Worm (Caenorhabditis elegans) whole organism, young adult: ENCODE measurements around the gene T19B10.5.

Source experiments
- B0035.1 ChIP-seq: sonication (generic microtip); optimal IDR thresholded peaks from 2 replicates; lab custom pipeline; 2016; ENCODE audit warnings: missing genetic modification characterization, mild to moderate bottlenecking, missing compliant biosample characterization, missing genotype, missing genetic modification reagents
- B0261.1 ChIP-seq: sonication (generic microtip); optimal IDR thresholded peaks from 2 replicates; lab custom pipeline; 2016; ENCODE audit warnings: mild to moderate bottlenecking, missing genetic modification characterization, moderate library complexity, missing compliant biosample characterization
- C17E4.6 ChIP-seq: fragments of 200-800 bp; sonication (Bioruptor generic); IDR thresholded peaks from 2 replicates; pipeline ENCODE4 v1.3.6; 2022; ENCODE audit warnings: missing genetic modification reagents, missing genetic modification characterization, missing compliant biosample characterization
- D2030.7 ChIP-seq: fragments of 200-800 bp; sonication (Bioruptor generic); IDR thresholded peaks from 2 replicates; pipeline ENCODE4 v1.3.6; 2022; ENCODE audit warnings: missing genetic modification reagents, missing genetic modification characterization, missing compliant biosample characterization
- F23B12.7 ChIP-seq: sonication (generic microtip); optimal IDR thresholded peaks from 2 replicates; lab custom pipeline; 2017; ENCODE audit warnings: missing genetic modification characterization, mild to moderate bottlenecking, missing compliant biosample characterization, antibody characterized with exemption, moderate library complexity; ENCODE audit not compliant: insufficient read depth
- F49E8.2 ChIP-seq: sonication (generic microtip); optimal IDR thresholded peaks from 3 replicates; lab custom pipeline; 2017; ENCODE audit warnings: missing genetic modification characterization, mild to moderate bottlenecking, missing compliant biosample characterization, antibody characterized with exemption, moderate library complexity; ENCODE audit not compliant: insufficient read depth
- K11D2.4 ChIP-seq: fragments of 200-800 bp; sonication (Bioruptor generic); IDR thresholded peaks from 2 replicates; pipeline ENCODE4 v1.3.6; 2022; ENCODE audit warnings: missing genetic modification reagents, missing genetic modification characterization, missing compliant biosample characterization
- T07F8.4 ChIP-seq: sonication (generic microtip); optimal IDR thresholded peaks from 2 replicates; lab custom pipeline; 2016; ENCODE audit warnings: mild to moderate bottlenecking, missing genetic modification characterization, moderate library complexity, missing compliant biosample characterization
- Y56A3A.18 ChIP-seq: fragments of 200-800 bp; sonication (Bioruptor generic); IDR thresholded peaks from 2 replicates; pipeline ENCODE4 v1.3.6; 2022; ENCODE audit warnings: missing genetic modification reagents, missing genetic modification characterization, missing compliant biosample characterization
- Y79H2A.3 ChIP-seq: fragments of 200-800 bp; sonication (Bioruptor generic); conservative IDR thresholded peaks from 2 replicates; pipeline ENCODE4 v1.3.6; 2022; ENCODE audit warnings: missing genetic modification reagents, missing genetic modification characterization, missing compliant biosample characterization
- ama-1 ChIP-seq, 3 experiments: fragments of 150-350 bp in 1 of 3; sonication (generic microtip) in 2 of 3; optimal IDR thresholded peaks; 2 replicates each; lab custom pipeline; 2014 to 2018; ENCODE audit warnings: missing biosample characterization in 2 of 3, missing genetic modification characterization in 2 of 3, missing genetic modification reagents in 2 of 3
- aptf-3 ChIP-seq: fragments of 200-800 bp; sonication (Bioruptor generic); IDR thresholded peaks from 2 replicates; pipeline ENCODE4 v1.3.6; 2022; ENCODE audit warnings: missing genetic modification characterization, missing compliant biosample characterization
- athp-1 ChIP-seq: sonication (generic microtip); optimal IDR thresholded peaks from 2 replicates; lab custom pipeline; 2017; ENCODE audit warnings: mild to moderate bottlenecking, missing genetic modification characterization, missing compliant biosample characterization
- attf-5 ChIP-seq: fragments of 200-800 bp; sonication (Bioruptor generic); optimal IDR thresholded peaks from 2 replicates; lab custom pipeline; 2018; ENCODE audit warnings: mild to moderate bottlenecking, missing genetic modification characterization, missing compliant biosample characterization
- attf-6 ChIP-seq: fragments of 200-800 bp; sonication (Bioruptor generic); IDR thresholded peaks from 2 replicates; pipeline ENCODE4 v1.3.6; 2022; ENCODE audit warnings: missing genetic modification reagents, missing genetic modification characterization, missing compliant biosample characterization
- cebp-1 ChIP-seq, 2 experiments: fragments of 200-800 bp in 1 of 2; sonication (Bioruptor generic) in 1 of 2; sonication (generic microtip) in 1 of 2; IDR thresholded peaks in 1 of 2; optimal IDR thresholded peaks in 1 of 2; 2 replicates each; pipeline versions ENCODE4 v1.3.6 to Lab custom; 2017 to 2022; ENCODE audit warnings: missing compliant biosample characterization in 2 of 2, missing genetic modification characterization in 2 of 2, mild to moderate bottlenecking in 1 of 2, missing genetic modification reagents in 1 of 2, moderate library complexity in 1 of 2
- cebp-2 ChIP-seq: fragments of 200-800 bp; sonication (Bioruptor generic); IDR thresholded peaks from 2 replicates; pipeline ENCODE4 v1.3.6; 2022; ENCODE audit warnings: missing genetic modification characterization, missing compliant biosample characterization
- ceh-100 ChIP-seq: fragments of 200-800 bp; sonication (Bioruptor generic); IDR thresholded peaks from 2 replicates; pipeline ENCODE4 v1.3.6; 2022; ENCODE audit warnings: missing genetic modification reagents, missing genetic modification characterization, missing compliant biosample characterization
- ceh-27 ChIP-seq: fragments of 200-800 bp; sonication (Bioruptor generic); optimal IDR thresholded peaks from 2 replicates; lab custom pipeline; 2018; ENCODE audit warnings: mild to moderate bottlenecking, missing genetic modification characterization, moderate library complexity, missing compliant biosample characterization
- ceh-40 ChIP-seq: fragments of 200-800 bp; sonication (Bioruptor generic); IDR thresholded peaks from 2 replicates; pipeline ENCODE4 v1.3.6; 2022; ENCODE audit warnings: missing genetic modification characterization, missing compliant biosample characterization
- ceh-79 ChIP-seq: sonication (generic microtip); optimal IDR thresholded peaks from 2 replicates; lab custom pipeline; 2017; ENCODE audit warnings: mild to moderate bottlenecking, missing genetic modification characterization, missing compliant biosample characterization
- ceh-91 ChIP-seq: fragments of 200-800 bp; sonication (Bioruptor generic); IDR thresholded peaks from 2 replicates; pipeline ENCODE4 v1.3.6; 2022; ENCODE audit warnings: missing genetic modification reagents, missing genetic modification characterization, missing compliant biosample characterization
- dpl-1 ChIP-seq: fragments of 150-350 bp; optimal IDR thresholded peaks from 2 replicates; lab custom pipeline; 2014; ENCODE audit warnings: missing biosample characterization, missing genetic modification reagents, missing genetic modification characterization
- efl-1 ChIP-seq: fragments of 150-350 bp; optimal IDR thresholded peaks from 2 replicates; lab custom pipeline; 2014; ENCODE audit warnings: missing biosample characterization, missing genetic modification reagents, missing genetic modification characterization
- egrh-3 ChIP-seq: fragments of 200-800 bp; sonication (Bioruptor generic); IDR thresholded peaks from 2 replicates; pipeline ENCODE4 v1.3.6; 2022; ENCODE audit warnings: missing genetic modification reagents, missing genetic modification characterization, missing compliant biosample characterization
- ets-4 ChIP-seq: fragments of 200-800 bp; sonication (Bioruptor generic); optimal IDR thresholded peaks from 2 replicates; lab custom pipeline; 2018; ENCODE audit warnings: mild to moderate bottlenecking, missing genetic modification characterization, missing compliant biosample characterization
- him-1 ChIP-seq: sonication (generic microtip); optimal IDR thresholded peaks from 2 replicates; lab custom pipeline; 2016; ENCODE audit warnings: missing genotype, missing genetic modification reagents, missing genetic modification characterization, missing compliant biosample characterization
- hrde-1 ChIP-seq: sonication (generic microtip); optimal IDR thresholded peaks from 2 replicates; lab custom pipeline; 2016; ENCODE audit warnings: missing genetic modification characterization, mild to moderate bottlenecking, missing compliant biosample characterization, moderate library complexity, missing genotype, missing genetic modification reagents, borderline replicate concordance
- lin-40 ChIP-seq: sonication (generic microtip); optimal IDR thresholded peaks from 2 replicates; lab custom pipeline; 2016; ENCODE audit warnings: missing genetic modification characterization, mild to moderate bottlenecking, missing compliant biosample characterization, missing genotype, missing genetic modification reagents
- lin-54 ChIP-seq: fragments of 200-800 bp; sonication (Bioruptor generic); optimal IDR thresholded peaks from 2 replicates; lab custom pipeline; 2018; ENCODE audit warnings: mild to moderate bottlenecking, missing genetic modification characterization, missing compliant biosample characterization
- lsl-1 ChIP-seq: fragments of 200-800 bp; sonication (Bioruptor generic); optimal IDR thresholded peaks from 2 replicates; lab custom pipeline; 2018; ENCODE audit warnings: mild to moderate bottlenecking, missing genetic modification characterization, moderate library complexity, missing compliant biosample characterization
- madf-6 ChIP-seq: fragments of 200-800 bp; sonication (Bioruptor generic); IDR thresholded peaks from 2 replicates; pipeline ENCODE4 v1.3.6; 2022; ENCODE audit warnings: missing genetic modification reagents, missing genetic modification characterization, missing compliant biosample characterization
- madf-8 ChIP-seq: fragments of 200-800 bp; sonication (Bioruptor generic); conservative IDR thresholded peaks from 2 replicates; pipeline ENCODE4 v1.3.6; 2022; ENCODE audit warnings: missing genetic modification reagents, missing genetic modification characterization, missing compliant biosample characterization
- mcd-1 ChIP-seq: fragments of 200-800 bp; sonication (Bioruptor generic); IDR thresholded peaks from 2 replicates; pipeline ENCODE4 v1.3.6; 2022; ENCODE audit warnings: missing genetic modification reagents, missing genetic modification characterization, missing compliant biosample characterization
- nhr-179 ChIP-seq: sonication (generic microtip); optimal IDR thresholded peaks from 2 replicates; lab custom pipeline; 2016; ENCODE audit warnings: mild to moderate bottlenecking, missing genetic modification characterization, missing compliant biosample characterization
- nhr-90 ChIP-seq: sonication (generic microtip); optimal IDR thresholded peaks from 2 replicates; lab custom pipeline; 2016; ENCODE audit warnings: missing genotype, mild to moderate bottlenecking, missing genetic modification characterization, missing compliant biosample characterization
- rcor-1 ChIP-seq: fragments of 200-800 bp; sonication (Bioruptor generic); IDR thresholded peaks from 2 replicates; pipeline ENCODE4 v1.3.6; 2022; ENCODE audit warnings: missing genetic modification reagents, missing genetic modification characterization, missing compliant biosample characterization
- snpc-1.3 ChIP-seq: sonication (generic microtip); optimal IDR thresholded peaks from 2 replicates; lab custom pipeline; 2017; ENCODE audit warnings: missing genetic modification characterization, mild to moderate bottlenecking, missing compliant biosample characterization, antibody characterized with exemption, moderate library complexity, missing genotype, missing genetic modification reagents; ENCODE audit not compliant: insufficient read depth
- snpc-3.4 ChIP-seq: sonication (generic microtip); optimal IDR thresholded peaks from 2 replicates; lab custom pipeline; 2017; ENCODE audit warnings: missing genetic modification characterization, mild to moderate bottlenecking, missing compliant biosample characterization, antibody characterized with exemption, moderate library complexity, missing genotype, missing genetic modification reagents
- snpc-4 ChIP-seq, 5 experiments: fragments of 150-350 bp in 1 of 5; sonication (generic microtip) in 4 of 5; optimal IDR thresholded peaks; 2 replicates each; lab custom pipeline; 2014 to 2018; ENCODE audit warnings: missing genetic modification characterization in 5 of 5, missing biosample characterization in 3 of 5, antibody characterized with exemption in 2 of 5, mild to moderate bottlenecking in 2 of 5, missing compliant biosample characterization in 2 of 5, missing genotype in 2 of 5, moderate library complexity in 2 of 5, missing genetic modification reagents in 1 of 5
- tlf-1 ChIP-seq: fragments of 200-800 bp; sonication (Bioruptor generic); optimal IDR thresholded peaks from 2 replicates; lab custom pipeline; 2018; ENCODE audit warnings: mild to moderate bottlenecking, missing genetic modification characterization, missing compliant biosample characterization
- unc-62 ChIP-seq: fragments of 150-350 bp; optimal IDR thresholded peaks from 2 replicates; lab custom pipeline; 2014; ENCODE audit warnings: missing biosample characterization, missing genetic modification reagents, missing genetic modification characterization
- xnd-1 ChIP-seq: sonication (generic microtip); optimal IDR thresholded peaks from 2 replicates; lab custom pipeline; 2016; ENCODE audit warnings: missing genotype, missing genetic modification reagents, missing genetic modification characterization, missing compliant biosample characterization
- ztf-6 ChIP-seq: fragments of 200-800 bp; sonication (Bioruptor generic); IDR thresholded peaks from 2 replicates; pipeline ENCODE4 v1.3.6; 2022; ENCODE audit warnings: missing genetic modification reagents, missing genetic modification characterization, missing compliant biosample characterization

Gene T19B10.5

DNA sequence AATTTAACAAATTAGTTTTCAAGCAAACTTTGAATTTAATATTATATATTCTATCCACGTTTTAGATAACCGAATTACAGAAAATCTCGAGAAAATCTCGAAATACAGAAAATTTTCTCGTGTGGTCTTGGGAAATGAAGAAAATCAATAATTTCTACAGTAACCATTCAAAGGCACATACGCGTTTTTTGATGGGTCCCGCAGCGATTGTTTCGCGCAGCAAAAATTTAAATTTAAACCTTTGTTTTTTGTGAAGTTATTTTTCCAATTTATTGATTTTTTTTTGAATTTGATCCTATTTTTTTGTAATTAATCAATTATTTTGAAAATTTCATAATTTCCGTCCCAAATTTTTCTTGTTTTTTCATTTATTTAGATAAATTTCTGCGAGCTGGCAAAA lies 45.1 kb downstream of the T19B10.5 start (continued):
- TF ChIP-seq D2030.7 (peak; percentile 51; the same call in 1 of the 2 replicates), rcor-1 (no peak), snpc-1.3 (tag; lab: Kevin White, UChicago) (peak; percentile 40), madf-6 (GFP tag; lab: Robert Waterston, UW) (peak; percentile 95), ztf-6 (no peak), madf-8 (GFP tag; lab: Robert Waterston, UW) (peak; percentile 81), K11D2.4 (no peak), ceh-100 (GFP tag; lab: Robert Waterston, UW) (no peak), athp-1 (tag; lab: Kevin White, UChicago) (peak; percentile 6), cebp-1 (GFP tag; IDR thresholded peaks at IDR 0.05; lab: Robert Waterston, UW) (no peak), cebp-1 (tag; optimal IDR thresholded peaks at IDR 0.05; lab: Kevin White, UChicago) (no peak), him-1 (tag; lab: Kevin White, UChicago) (peak; percentile 5), F49E8.2 (tag; lab: Kevin White, UChicago) (peak; percentile 37), ceh-40 (GFP tag; lab: Robert Waterston, UW) (no peak), nhr-179 (tag; lab: Kevin White, UChicago) (no peak), Y56A3A.18 (GFP tag; lab: Robert Waterston, UW) (no peak), lin-54 (peak; percentile 78), snpc-4 (GFP tag; optimal IDR thresholded peaks at IDR 0.05; lab: Kevin White, UChicago) (no peak), snpc-4 (tag; optimal IDR thresholded peaks at IDR 0.05; lab: Kevin White, UChicago) (peak in 1 of 4 experiments; percentile 47), lsl-1 (GFP tag; lab: Kevin White, UChicago) (peak; percentile 93), cebp-2 (no peak), hrde-1 (no peak), B0035.1 (tag; lab: Kevin White, UChicago) (no peak), ceh-27 (GFP tag; lab: Kevin White, UChicago) (no peak), egrh-3 (GFP tag; lab: Robert Waterston, UW) (no peak), mcd-1 (GFP tag; lab: Robert Waterston, UW) (peak; percentile 37; the same call in 1 of the 2 replicates), ets-4 (GFP tag; lab: Kevin White, UChicago) (no peak), xnd-1 (tag; lab: Kevin White, UChicago) (peak; percentile 96)

DNA sequence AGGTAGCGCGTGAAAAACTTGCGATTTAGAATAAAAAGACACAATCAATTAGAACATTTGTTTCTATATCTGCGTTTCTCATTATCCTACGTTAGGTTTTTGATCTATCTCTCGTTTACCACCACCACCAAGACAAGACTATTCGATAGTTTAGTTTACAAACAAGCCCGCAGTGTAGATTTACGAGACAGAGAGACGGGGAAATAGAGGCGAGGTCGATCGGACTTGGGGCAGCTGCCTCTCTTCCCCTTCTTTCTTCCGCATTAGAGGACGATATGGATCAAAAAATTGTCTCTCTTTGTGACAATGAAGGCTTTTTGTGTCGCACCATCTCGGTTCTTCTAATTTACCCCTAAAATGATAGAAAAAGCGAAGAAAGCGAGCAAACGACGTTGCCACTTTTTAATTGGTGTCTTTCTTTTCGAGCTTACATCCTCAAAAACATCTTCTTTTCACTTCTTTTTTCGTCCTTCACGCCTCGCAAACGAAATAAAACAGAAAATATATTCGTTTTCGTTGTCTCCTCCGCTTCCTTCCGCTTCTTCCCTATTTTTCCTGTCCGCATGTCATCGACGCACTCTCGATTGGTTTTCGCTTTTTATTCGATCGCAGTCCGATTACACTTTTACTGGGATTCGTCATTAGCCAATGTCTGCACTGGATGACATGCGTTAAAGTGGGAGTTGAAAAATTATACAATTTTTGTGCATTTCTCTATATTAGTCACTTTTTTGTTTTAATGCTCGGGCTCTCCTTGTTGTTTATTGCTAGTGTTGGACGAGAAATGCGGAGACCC lies 47.2 kb downstream of the T19B10.5 start:
- TF ChIP-seq dpl-1 (no peak), nhr-90 (no peak), K11D2.4 (no peak), rcor-1 (no peak), unc-62 (GFP tag; lab: Kevin White, UChicago) (no peak), ceh-91 (GFP tag; lab: Robert Waterston, UW) (no peak), ama-1 (optimal IDR thresholded peaks at IDR 0.05; lab: Kevin White, UChicago) (no peak), ama-1 (GFP tag; optimal IDR thresholded peaks at IDR 0.05; lab: Kevin White, UChicago) (no peak), snpc-3.4 (tag; lab: Kevin White, UChicago) (no peak)

DNA sequence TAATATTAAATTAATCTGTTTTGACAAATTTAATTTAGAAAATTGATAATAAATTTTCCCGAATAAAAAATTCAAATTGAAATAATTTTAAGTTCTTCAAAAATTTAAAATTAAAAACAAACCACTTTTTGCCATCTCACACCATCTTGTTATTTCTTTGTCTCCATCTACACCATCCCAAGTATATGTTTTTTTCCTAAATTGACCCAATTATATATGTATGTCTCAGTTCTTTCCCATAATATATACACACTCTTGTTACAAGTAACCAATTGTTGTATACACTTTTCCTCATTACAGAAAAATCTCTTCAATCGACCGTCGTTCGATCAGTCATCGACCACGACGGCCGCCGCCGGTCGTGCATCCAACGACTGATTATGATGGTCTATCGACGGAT lies 47.8 kb downstream of the T19B10.5 start, which contains the start of gene gly-20:
gly-20 (plus strand) TSS at position 301 of the 400 bp plus-strand sequence.
- TF ChIP-seq tlf-1 (GFP tag; lab: Kevin White, UChicago) (no peak), C17E4.6 (GFP tag; lab: Robert Waterston, UW) (no peak), F23B12.7 (tag; lab: Kevin White, UChicago) (no peak), B0261.1 (no peak), lin-40 (tag; lab: Kevin White, UChicago) (no peak), hrde-1 (no peak), ceh-79 (no peak), T07F8.4 (no peak), attf-6 (GFP tag; lab: Robert Waterston, UW) (no peak), Y79H2A.3 (GFP tag; lab: Robert Waterston, UW) (no peak), aptf-3 (no peak), efl-1 (GFP tag; lab: Kevin White, UChicago) (no peak), attf-5 (no peak), lin-54 (no peak)
